Worm (Caenorhabditis elegans) whole organism, L4 larva: ENCODE measurements around the gene tsg-101.

ENCODE experiments used
- D1046.2 ChIP-seq: fragments of 200-800 bp; sonication (Bioruptor generic); IDR thresholded peaks from 2 replicates; pipeline ENCODE4 v1.3.6; 2022; ENCODE audit warnings: missing genetic modification characterization, missing compliant biosample characterization
- F26F4.8 ChIP-seq: fragments of 200-800 bp; sonication (Bioruptor generic); conservative IDR thresholded peaks from 2 replicates; pipeline ENCODE4 v1.3.6; 2022; ENCODE audit warnings: missing genetic modification characterization, missing compliant biosample characterization
- F44E2.7 ChIP-seq: fragments of 200-800 bp; sonication (Bioruptor generic); IDR thresholded peaks from 2 replicates; pipeline ENCODE4 v2.1.2; 2022; ENCODE audit warnings: missing genetic modification characterization, missing compliant biosample characterization
- F49E8.2 ChIP-seq: sonication (generic microtip); optimal IDR thresholded peaks from 2 replicates; lab custom pipeline; 2016; ENCODE audit warnings: missing compliant biosample characterization, mild to moderate bottlenecking, missing genetic modification characterization, borderline replicate concordance
- Y105C5A.15 ChIP-seq: fragments of 200-800 bp; sonication (Bioruptor generic); IDR thresholded peaks from 2 replicates; pipeline ENCODE4 v1.3.6; 2022; ENCODE audit warnings: missing genetic modification characterization, missing compliant biosample characterization
- Y48G9A.11 ChIP-seq: fragments of 200-800 bp; sonication (Bioruptor generic); IDR thresholded peaks from 2 replicates; pipeline ENCODE4 v1.3.6; 2022; ENCODE audit warnings: missing genetic modification reagents, missing genetic modification characterization, missing compliant biosample characterization
- Y75B8A.6 ChIP-seq: fragments of 200-800 bp; sonication (Bioruptor generic); IDR thresholded peaks from 2 replicates; pipeline ENCODE4 v1.3.6; 2022; ENCODE audit warnings: missing genetic modification reagents, missing genetic modification characterization, missing compliant biosample characterization
- ceh-62 ChIP-seq: sonication (generic microtip); optimal IDR thresholded peaks from 2 replicates; lab custom pipeline; 2017; ENCODE audit warnings: missing biosample characterization, missing genetic modification characterization
- ceh-82 ChIP-seq: sonication (generic microtip); optimal IDR thresholded peaks from 2 replicates; lab custom pipeline; 2017; ENCODE audit warnings: missing biosample characterization, missing genetic modification characterization
- ces-1 ChIP-seq: fragments of 150-350 bp; sonication (generic microtip); optimal IDR thresholded peaks from 4 replicates; lab custom pipeline; 2014; ENCODE audit warnings: missing biosample characterization, missing genetic modification reagents, missing genetic modification characterization
- cey-2 ChIP-seq: sonication (generic microtip); optimal IDR thresholded peaks from 3 replicates; lab custom pipeline; 2017; ENCODE audit warnings: missing genetic modification characterization, mild to moderate bottlenecking, missing compliant biosample characterization, antibody characterized with exemption, borderline replicate concordance; ENCODE audit not compliant: insufficient read depth
- dve-1 ChIP-seq: sonication (generic microtip); optimal IDR thresholded peaks from 2 replicates; lab custom pipeline; 2017; ENCODE audit warnings: antibody characterized with exemption, mild to moderate bottlenecking, missing genetic modification characterization, missing compliant biosample characterization; ENCODE audit not compliant: insufficient read depth
- egl-43 ChIP-seq: fragments of 200-800 bp; sonication (Bioruptor generic); IDR thresholded peaks from 2 replicates; pipeline ENCODE4 v1.3.6; 2022; ENCODE audit warnings: missing genetic modification reagents, missing genetic modification characterization, missing compliant biosample characterization
- fos-1 ChIP-seq: fragments of 150-350 bp; optimal IDR thresholded peaks from 2 replicates; lab custom pipeline; 2014; ENCODE audit warnings: missing biosample characterization, missing genetic modification characterization
- hmg-1.1 ChIP-seq: fragments of 200-800 bp; sonication (Bioruptor generic); IDR thresholded peaks from 2 replicates; pipeline ENCODE4 v1.3.6; 2022; ENCODE audit warnings: missing genetic modification reagents, missing genetic modification characterization, missing compliant biosample characterization
- lim-7 ChIP-seq: fragments of 200-800 bp; sonication (Bioruptor generic); IDR thresholded peaks from 2 replicates; pipeline ENCODE4 v1.3.6; 2022; ENCODE audit warnings: missing genetic modification characterization, missing compliant biosample characterization
- lin-13 ChIP-seq: fragments of 150-350 bp; optimal IDR thresholded peaks from 2 replicates; lab custom pipeline; 2014; ENCODE audit warnings: missing biosample characterization, missing genetic modification reagents, missing genetic modification characterization
- lin-38 ChIP-seq: fragments of 200-800 bp; sonication (Bioruptor generic); IDR thresholded peaks from 2 replicates; pipeline ENCODE4 v1.3.6; 2022; ENCODE audit warnings: missing genetic modification reagents, missing genetic modification characterization, missing compliant biosample characterization
- lin-39 ChIP-seq: fragments of 150-350 bp; optimal IDR thresholded peaks from 2 replicates; lab custom pipeline; 2014; ENCODE audit warnings: missing biosample characterization, missing genetic modification reagents, missing genetic modification characterization
- lsy-2 ChIP-seq, 2 experiments: fragments of 150-350 bp in 1 of 2; sonication (generic microtip) in 1 of 2; optimal IDR thresholded peaks; 2 replicates each; lab custom pipeline; 2014 to 2017; ENCODE audit warnings: missing biosample characterization in 2 of 2, missing genetic modification characterization in 2 of 2
- madf-5 ChIP-seq, 2 experiments: fragments of 200-800 bp; sonication (Bioruptor generic); IDR thresholded peaks; 2 replicates each; pipeline ENCODE4 v1.3.6; 2022; ENCODE audit warnings: missing compliant biosample characterization in 2 of 2, missing genetic modification characterization in 2 of 2
- madf-9 ChIP-seq: fragments of 200-800 bp; sonication (Bioruptor generic); conservative IDR thresholded peaks from 2 replicates; pipeline ENCODE4 v1.3.6; 2022; ENCODE audit warnings: missing genetic modification reagents, missing genetic modification characterization, missing compliant biosample characterization
- mdt-29 ChIP-seq: fragments of 200-800 bp; sonication (Bioruptor generic); IDR thresholded peaks from 2 replicates; pipeline ENCODE4 v1.3.6; 2022; ENCODE audit warnings: missing genetic modification reagents, missing genetic modification characterization, missing compliant biosample characterization
- mxl-2 ChIP-seq: fragments of 200-800 bp; sonication (Bioruptor generic); conservative IDR thresholded peaks from 2 replicates; pipeline ENCODE4 v1.3.6; 2022; ENCODE audit warnings: missing genetic modification reagents, missing genetic modification characterization, missing compliant biosample characterization
- nhr-111 ChIP-seq: fragments of 200-800 bp; sonication (Bioruptor generic); optimal IDR thresholded peaks from 2 replicates; lab custom pipeline; 2018; ENCODE audit warnings: mild to moderate bottlenecking, missing genetic modification characterization, missing compliant biosample characterization
- nhr-41 ChIP-seq: fragments of 200-800 bp; sonication (Bioruptor generic); IDR thresholded peaks from 2 replicates; pipeline ENCODE4 v1.3.6; 2022; ENCODE audit warnings: missing genetic modification reagents, missing genetic modification characterization, missing compliant biosample characterization
- nhr-48 ChIP-seq: sonication (generic microtip); optimal IDR thresholded peaks from 2 replicates; lab custom pipeline; 2016; ENCODE audit warnings: mild to moderate bottlenecking, missing genetic modification characterization, missing compliant biosample characterization
- set-16 ChIP-seq: fragments of 200-800 bp; sonication (Bioruptor generic); IDR thresholded peaks from 2 replicates; pipeline ENCODE4 v1.3.6; 2022; ENCODE audit warnings: missing genetic modification reagents, missing genetic modification characterization, missing compliant biosample characterization
- snpc-1.2 ChIP-seq: fragments of 200-800 bp; sonication (Bioruptor generic); IDR thresholded peaks from 2 replicates; pipeline ENCODE4 v1.3.6; 2022; ENCODE audit warnings: missing genetic modification reagents, missing genetic modification characterization, missing compliant biosample characterization
- vab-7 ChIP-seq: fragments of 200-800 bp; sonication (Bioruptor generic); IDR thresholded peaks from 2 replicates; pipeline ENCODE4 v1.3.6; 2022; ENCODE audit warnings: missing genetic modification reagents, missing genetic modification characterization, missing compliant biosample characterization
- zfp-3 ChIP-seq: fragments of 200-800 bp; sonication (Bioruptor generic); conservative IDR thresholded peaks from 2 replicates; pipeline ENCODE4 v1.3.6; 2022; ENCODE audit warnings: missing genetic modification reagents, missing genetic modification characterization, missing compliant biosample characterization
- zip-2 ChIP-seq: fragments of 150-350 bp; optimal IDR thresholded peaks from 2 replicates; lab custom pipeline; 2014; ENCODE audit warnings: missing biosample characterization, missing genetic modification characterization
- ztf-7 ChIP-seq: fragments of 150-350 bp; optimal IDR thresholded peaks from 2 replicates; lab custom pipeline; 2014; ENCODE audit warnings: missing biosample characterization, missing genetic modification characterization

Gene tsg-101

DNA sequence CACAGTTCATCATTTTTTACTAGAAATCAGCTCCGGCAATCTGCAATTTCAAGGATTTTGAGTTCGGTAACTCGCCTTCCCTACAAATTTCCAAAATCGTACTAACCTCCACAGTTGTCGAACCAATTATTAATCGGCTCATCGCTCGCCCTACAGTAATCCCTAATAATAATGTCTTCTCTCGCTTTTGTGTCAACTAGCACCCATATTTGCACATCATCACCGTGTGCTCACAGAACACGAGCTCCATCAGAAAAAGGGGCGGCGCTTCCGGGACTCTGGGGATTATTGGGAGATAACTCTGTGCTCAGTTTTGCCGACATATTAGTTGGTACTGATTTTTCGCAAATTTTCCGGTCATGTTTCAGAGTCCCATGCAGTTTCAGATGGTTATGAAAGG, 16.5 kb downstream of the tsg-101 start, which contains the start of gene ceh-53:
TSS of gene ceh-53 (plus strand) at position 301 of the 400 bp plus-strand sequence.
- TF ChIP-seq mxl-2 (GFP tag; lab: Robert Waterston, UW) (no peak), lsy-2 (tag; optimal IDR thresholded peaks at IDR 0.05; lab: Kevin White, UChicago) (no peak), ceh-82 (no peak), ztf-7 (no peak), Y48G9A.11 (GFP tag; lab: Robert Waterston, UW) (no peak), hmg-1.1 (GFP tag; lab: Robert Waterston, UW) (no peak), set-16 (GFP tag; lab: Robert Waterston, UW) (no peak), nhr-41 (GFP tag; lab: Robert Waterston, UW) (no peak), ceh-62 (tag; lab: Kevin White, UChicago) (no peak), lin-13 (GFP tag; lab: Kevin White, UChicago) (no peak), vab-7 (GFP tag; lab: Robert Waterston, UW) (no peak), snpc-1.2 (GFP tag; lab: Robert Waterston, UW) (no peak), zfp-3 (GFP tag; lab: Robert Waterston, UW) (no peak), nhr-111 (GFP tag; lab: Kevin White, UChicago) (no peak), lim-7 (GFP tag; lab: Robert Waterston, UW) (no peak), lin-38 (GFP tag; lab: Robert Waterston, UW) (no peak), Y105C5A.15 (GFP tag; lab: Robert Waterston, UW) (no peak), ces-1 (no peak), dve-1 (tag; lab: Kevin White, UChicago) (no peak)

DNA sequence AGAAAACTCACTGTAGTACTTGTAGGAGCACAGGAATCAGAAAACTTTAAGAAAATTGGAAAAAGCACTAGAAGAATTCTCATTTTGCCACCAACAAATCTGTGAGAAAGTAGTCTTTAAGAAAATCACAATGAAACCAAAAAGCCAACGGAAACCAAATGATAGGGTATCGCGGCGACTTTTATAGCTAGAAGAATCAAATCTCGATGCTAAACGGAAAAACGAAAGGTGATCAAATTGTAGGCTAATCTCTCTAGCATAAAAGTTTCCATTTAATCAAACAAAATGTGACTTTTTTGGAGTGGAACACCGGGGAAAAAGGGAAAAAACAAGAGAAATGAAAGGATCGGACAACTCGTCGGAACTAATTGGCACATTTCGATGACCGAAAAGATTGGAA, 18.0 kb downstream of the tsg-101 start, which contains the start of gene C09G12.17:
TSS of gene C09G12.17 (minus strand) at position 101 of the 400 bp plus-strand sequence.
- TF ChIP-seq Y75B8A.6 (GFP tag; lab: Robert Waterston, UW) = no peak

DNA sequence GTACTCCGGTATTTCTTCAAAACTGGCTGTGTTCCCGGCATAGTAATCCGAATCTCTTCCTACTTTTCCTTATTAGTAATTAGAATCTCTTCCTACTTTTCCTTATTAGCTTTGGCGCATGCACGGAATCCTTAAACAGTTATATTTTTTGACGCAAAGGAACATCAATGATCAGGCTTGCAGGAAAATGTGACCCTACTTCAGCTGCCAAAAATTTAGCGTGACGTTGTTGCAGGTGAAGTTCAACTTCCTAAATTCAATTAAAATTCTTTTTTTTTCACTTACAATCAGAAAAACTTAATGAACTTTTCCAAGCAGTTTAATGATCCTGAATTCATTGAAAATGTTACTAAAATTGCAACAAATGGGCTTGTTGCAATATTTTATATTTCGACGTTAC, 21.1 kb downstream of the tsg-101 start, which contains the start of gene srz-79:
TSS of gene srz-79 (plus strand) at position 301 of the 400 bp plus-strand sequence.
- TF ChIP-seq lin-39 (tag; lab: Kevin White, UChicago) (no peak), fos-1 (tag; lab: Kevin White, UChicago) (no peak), F26F4.8 (GFP tag; lab: Robert Waterston, UW) (no peak), D1046.2 (no peak)
- TF ChIP-seq, all 104 proteins: peak for 0

DNA sequence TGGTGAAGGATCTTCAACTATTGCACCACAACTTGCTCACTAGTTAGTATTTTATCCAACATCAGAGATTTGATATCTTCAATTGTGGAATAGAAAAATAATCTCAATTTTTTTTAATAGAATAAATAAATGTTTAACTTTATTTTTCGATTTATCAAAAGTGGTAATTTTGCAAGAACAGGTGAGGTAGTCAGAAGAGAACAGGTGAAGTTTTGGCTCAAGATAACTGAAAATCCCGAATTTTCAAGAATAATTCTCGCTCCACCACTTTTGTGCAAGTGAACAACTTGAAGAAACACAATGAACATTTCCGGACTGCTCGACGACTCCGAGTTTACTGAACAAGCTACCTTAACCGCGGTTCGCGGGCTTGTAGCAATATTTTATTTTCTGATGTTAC, 22.9 kb downstream of the tsg-101 start, which contains the start of gene srz-78:
TSS of gene srz-78 (plus strand) at position 301 of the 400 bp plus-strand sequence.
- no peak for TF ChIP-seq snpc-1.2 (GFP tag; lab: Robert Waterston, UW)
- TF ChIP-seq egl-43 (GFP tag; lab: Robert Waterston, UW) = no peak
- no peak for TF ChIP-seq madf-5 (GFP tag; IDR thresholded peaks at IDR 0.05; lab: Robert Waterston, UW)
- TF ChIP-seq nhr-48 (tag; lab: Kevin White, UChicago) = no peak
- TF ChIP-seq set-16 (GFP tag; lab: Robert Waterston, UW) = no peak
- no peak for TF ChIP-seq mdt-29 (GFP tag; lab: Robert Waterston, UW)
- TF ChIP-seq F49E8.2 (tag; lab: Kevin White, UChicago) = no peak
- no peak for TF ChIP-seq lsy-2 (tag; optimal IDR thresholded peaks at IDR 0.05; lab: Kevin White, UChicago)
- no peak for TF ChIP-seq mxl-2 (GFP tag; lab: Robert Waterston, UW)
- TF ChIP-seq madf-9 (GFP tag; lab: Robert Waterston, UW) = no peak
- no peak for TF ChIP-seq zip-2 (tag; lab: Kevin White, UChicago)
- TF ChIP-seq cey-2 (tag; lab: Kevin White, UChicago) = no peak
- no peak for TF ChIP-seq F44E2.7 (GFP tag; lab: Robert Waterston, UW)
